Fruit fly (Drosophila melanogaster): ENCODE data around the gene CG34404.

Gene CG34404

DNA sequence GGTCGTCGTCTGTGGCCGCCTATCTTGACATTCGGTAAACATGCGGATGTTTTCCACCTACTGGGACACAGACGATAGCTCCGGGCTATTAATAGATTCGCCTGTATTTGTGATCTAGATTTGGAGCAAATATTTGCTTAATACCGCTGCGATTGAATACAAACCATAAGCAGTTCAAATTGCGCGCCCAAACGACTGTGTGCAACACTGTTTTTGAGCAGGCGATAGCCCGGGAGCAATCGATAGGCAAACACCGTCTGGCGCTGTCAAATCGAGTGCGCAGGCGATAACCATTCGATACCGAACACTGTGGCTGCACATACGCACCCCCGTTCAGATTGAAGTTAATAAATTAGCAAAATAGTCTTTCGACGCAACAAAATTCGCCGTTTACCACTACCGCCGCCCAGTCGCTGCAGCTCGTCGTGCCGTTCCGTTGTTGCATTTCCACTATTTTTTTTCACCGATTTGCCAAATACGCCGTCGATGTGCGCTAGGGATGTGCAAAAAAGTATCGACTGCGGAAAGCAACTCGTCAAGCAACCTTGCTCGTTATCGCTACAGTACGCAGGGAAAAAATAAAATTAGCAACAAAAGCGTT, 40.8 kb upstream of the CG34404 start, which contains the start of gene Atx2 (continued):
- peak; percentile 11 for TF ChIP-seq CG16863 (GFP tag; optimal IDR thresholded peaks at IDR 0.05)
- TF ChIP-seq row (GFP tag; IDR thresholded peaks at IDR 0.05), result peak; percentile 54
- TF ChIP-seq CG2120 (GFP tag; optimal IDR thresholded peaks at IDR 0.05), result peak; percentile 66
- TF ChIP-seq wor (GFP tag; IDR thresholded peaks at IDR 0.05), result no peak
- TF ChIP-seq CG11247 (GFP tag; IDR thresholded peaks at IDR 0.05), result 0 out of 2 replicates have a peak, but pooled peaks have one; percentile 14
- TF ChIP-seq BtbVII (GFP tag; optimal IDR thresholded peaks at IDR 0.05), result peak; percentile 20
- no peak for TF ChIP-seq grn (GFP tag; optimal IDR thresholded peaks at IDR 0.05)
- TF ChIP-seq Drgx (GFP tag; IDR thresholded peaks at IDR 0.05), result no peak
- TF ChIP-seq Dbx (GFP tag; IDR thresholded peaks at IDR 0.05), result peak; percentile 77
- TF ChIP-seq CG13624 (GFP tag; optimal IDR thresholded peaks at IDR 0.05), result peak; percentile 86
- peak; percentile 87 for TF ChIP-seq CG2129 (GFP tag; IDR thresholded peaks at IDR 0.05; ENCODE audit: partially characterized antibody)
- peak; percentile 55 for TF ChIP-seq bcd (GFP tag; optimal IDR thresholded peaks at IDR 0.05)
- no peak for TF ChIP-seq p53 (GFP tag; optimal IDR thresholded peaks at IDR 0.05)
- TF ChIP-seq MTF-1 (GFP tag; optimal IDR thresholded peaks at IDR 0.05; ENCODE audit: borderline replicate concordance), result peak; percentile 33
- TF ChIP-seq dmrt99B (tag; optimal IDR thresholded peaks at IDR 0.05), result no peak
- TF ChIP-seq CG14014 (GFP tag; IDR thresholded peaks at IDR 0.05), result 0 out of 2 replicates have a peak, but pooled peaks have one; percentile 36
- peak; percentile 13 for TF ChIP-seq CG7987 (GFP tag; optimal IDR thresholded peaks at IDR 0.05)
- TF ChIP-seq ind (GFP tag; optimal IDR thresholded peaks at IDR 0.05), result no peak
- no peak for TF ChIP-seq CG12769 (tag; optimal IDR thresholded peaks at IDR 0.05)
- peak; percentile 2 for TF ChIP-seq CG10979 (tag; optimal IDR thresholded peaks at IDR 0.05)
- TF ChIP-seq CG17912 (GFP tag; optimal IDR thresholded peaks at IDR 0.05), result no peak
- TF ChIP-seq dimm (GFP tag; IDR thresholded peaks at IDR 0.05), result no peak
- no peak for TF ChIP-seq Hr3 (GFP tag; optimal IDR thresholded peaks at IDR 0.05)
- TF ChIP-seq Max (GFP tag; optimal IDR thresholded peaks at IDR 0.05), result peak; percentile 37
- peak; percentile 87 for TF ChIP-seq zen2 (GFP tag; IDR thresholded peaks at IDR 0.05; ENCODE audit: partially characterized antibody)
- no peak for TF ChIP-seq NC2β (GFP tag; optimal IDR thresholded peaks at IDR 0.05)
- peak; percentile 44 for TF ChIP-seq H2.0 (GFP tag; IDR thresholded peaks at IDR 0.05)
- TF ChIP-seq zf30C (GFP tag; optimal IDR thresholded peaks at IDR 0.05), result no peak
- TF ChIP-seq pnt (GFP tag; optimal IDR thresholded peaks at IDR 0.05), result no peak
- no peak for TF ChIP-seq Hmx (GFP tag; optimal IDR thresholded peaks at IDR 0.05)
- no peak; the same call in 1 of the 2 replicates for TF ChIP-seq ttk (GFP tag; IDR thresholded peaks at IDR 0.05)
- no peak for TF ChIP-seq pan (optimal IDR thresholded peaks at IDR 0.05)
- TF ChIP-seq pan (GFP tag; optimal IDR thresholded peaks at IDR 0.05 in 1 of 2, IDR thresholded peaks at IDR 0.05 in 1 of 2), result peak in 1 of 2 experiments; percentile 7
- no peak for TF ChIP-seq chm (GFP tag; IDR thresholded peaks at IDR 0.05)
- TF ChIP-seq Nf-YB (GFP tag; optimal IDR thresholded peaks at IDR 0.05), result peak; percentile 22
- peak; percentile 64 for TF ChIP-seq gro (GFP tag; optimal IDR thresholded peaks at IDR 0.05)
- peak; percentile 24 for TF ChIP-seq bab2 (GFP tag; optimal IDR thresholded peaks at IDR 0.05)
- TF ChIP-seq tup (GFP tag; optimal IDR thresholded peaks at IDR 0.05), result no peak
- TF ChIP-seq sim (GFP tag; IDR thresholded peaks at IDR 0.05), result no peak
- TF ChIP-seq CG7271 (tag; optimal IDR thresholded peaks at IDR 0.05), result no peak
- TF ChIP-seq Nf-YA (GFP tag; IDR thresholded peaks at IDR 0.05), result no peak
- no peak for TF ChIP-seq Hr39 (optimal IDR thresholded peaks at IDR 0.05)
- TF ChIP-seq CG6654 (GFP tag; optimal IDR thresholded peaks at IDR 0.05), result no peak
- no peak for TF ChIP-seq CG6254 (GFP tag; optimal IDR thresholded peaks at IDR 0.05)
- TF ChIP-seq peb (GFP tag; IDR thresholded peaks at IDR 0.05), result no peak
- peak; percentile 93 for TF ChIP-seq hbn (GFP tag; IDR thresholded peaks at IDR 0.05; ENCODE audit: partially characterized antibody)
- TF ChIP-seq Aef1 (GFP tag; IDR thresholded peaks at IDR 0.05), result peak; percentile 24; the same call in 1 of the 3 replicates
- peak; percentile 99 for TF ChIP-seq BEAF-32 (GFP tag; optimal IDR thresholded peaks at IDR 0.05)
- peak; percentile 78 for TF ChIP-seq CG12659 (GFP tag; optimal IDR thresholded peaks at IDR 0.05)
- no peak for TF ChIP-seq bigmax (GFP tag; optimal IDR thresholded peaks at IDR 0.05)
- TF ChIP-seq CG13775 (GFP tag; optimal IDR thresholded peaks at IDR 0.05), result peak; percentile 30
